Worm (Caenorhabditis elegans) whole organism, early embryonic: Measurements from ENCODE around the gene K06H6.4.

Experiments used
- F13C5.2 ChIP-seq: sonication (generic microtip); optimal IDR thresholded peaks from 2 replicates; lab custom pipeline; 2017; ENCODE audit warnings: mild to moderate bottlenecking, missing genetic modification characterization, inconsistent platforms, missing compliant biosample characterization
- flt-1 ChIP-seq: fragments of 200-800 bp; sonication (Bioruptor generic); IDR thresholded peaks from 2 replicates; pipeline ENCODE4 v1.3.6; 2022; ENCODE audit warnings: missing genetic modification characterization, missing compliant biosample characterization

DNA sequence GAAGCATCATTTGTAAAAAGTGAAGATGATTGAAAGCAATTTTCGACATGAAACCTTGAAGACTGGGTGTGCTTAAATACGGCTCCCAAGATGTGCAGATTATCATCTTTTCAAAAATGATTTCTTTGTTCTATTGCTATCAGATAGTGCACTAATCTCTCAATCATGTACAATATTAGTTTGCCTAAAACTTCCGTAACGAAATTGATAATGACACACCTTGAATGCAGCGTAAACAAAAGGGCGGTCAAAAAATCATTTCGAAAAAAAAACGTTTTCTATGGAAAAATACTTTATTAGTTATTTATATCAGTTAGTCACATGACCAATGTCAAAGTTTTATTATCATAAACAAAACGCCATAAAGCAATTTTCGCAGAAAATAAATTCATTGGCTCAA lies 43.8 kb downstream of the K06H6.4 start, which contains the start of gene F48G7.5:
- TF ChIP-seq F13C5.2 (tag; lab: Kevin White, UChicago): no peak
- no peak for TF ChIP-seq flt-1 (GFP tag; lab: Robert Waterston, UW)
